Fruit fly (Drosophila melanogaster) whole organism, pupa: Measurements from ENCODE around the gene SP.

ENCODE experiments used
- CG10348 ChIP-seq: fragments of 200-800 bp; sonication (Bioruptor generic); IDR thresholded peaks from 2 replicates; pipeline ENCODE4 v1.3.6; 2022; ENCODE audit warnings: missing biosample characterization, missing genetic modification characterization
- CG12605 ChIP-seq: fragments of 200-800 bp; sonication (Bioruptor generic); IDR thresholded peaks from 2 replicates; pipeline ENCODE4 v1.3.6; 2022; ENCODE audit warnings: missing biosample characterization, missing genetic modification characterization
- CG15710 ChIP-seq: fragments of 200-800 bp; sonication (Bioruptor generic); optimal IDR thresholded peaks from 2 replicates; lab custom pipeline; 2018; ENCODE audit warnings: missing biosample characterization, mild to moderate bottlenecking, missing genetic modification characterization, moderate library complexity
- CG17806 ChIP-seq: fragments of 200-800 bp; sonication (Bioruptor generic); optimal IDR thresholded peaks from 2 replicates; lab custom pipeline; 2018; ENCODE audit warnings: missing biosample characterization, mild to moderate bottlenecking, missing genetic modification characterization, moderate library complexity
- CG32121 ChIP-seq: fragments of 200-800 bp; sonication (Bioruptor generic); IDR thresholded peaks from 2 replicates; pipeline ENCODE4 v1.3.6; 2022; ENCODE audit warnings: missing biosample characterization, missing genetic modification characterization
- CG34367 ChIP-seq: fragments of 200-800 bp; sonication (Bioruptor generic); optimal IDR thresholded peaks from 2 replicates; lab custom pipeline; 2018; ENCODE audit warnings: missing biosample characterization, mild to moderate bottlenecking, missing genetic modification characterization
- CG4496 ChIP-seq: fragments of 200-800 bp; sonication (Bioruptor generic); IDR thresholded peaks from 3 replicates; pipeline ENCODE4 v1.3.6; 2022; ENCODE audit warnings: missing biosample characterization, missing genetic modification characterization
- CG8159 ChIP-seq: fragments of 200-800 bp; sonication (Bioruptor generic); optimal IDR thresholded peaks from 3 replicates; lab custom pipeline; 2018; ENCODE audit warnings: missing biosample characterization, mild to moderate bottlenecking, missing genetic modification characterization, moderate library complexity
- CG8301 ChIP-seq: fragments of 200-800 bp; sonication (Bioruptor generic); optimal IDR thresholded peaks from 2 replicates; lab custom pipeline; 2018; ENCODE audit warnings: missing biosample characterization, mild to moderate bottlenecking, missing genetic modification characterization
- EcR ChIP-seq: fragments of 200-800 bp; sonication (Bioruptor generic); optimal IDR thresholded peaks from 3 replicates; lab custom pipeline; 2019; ENCODE audit warnings: missing biosample characterization, missing genetic modification characterization, mild to moderate bottlenecking, moderate library complexity, missing genetic modification reagents
- Pif1A ChIP-seq: fragments of 200-800 bp; sonication (Bioruptor generic); optimal IDR thresholded peaks from 3 replicates; lab custom pipeline; 2016; ENCODE audit warnings: missing biosample characterization, missing genetic modification characterization
- Snoo ChIP-seq: fragments of 200-800 bp; sonication (Bioruptor generic); optimal IDR thresholded peaks from 3 replicates; lab custom pipeline; 2017; ENCODE audit warnings: missing biosample characterization, mild to moderate bottlenecking, missing genetic modification characterization, inconsistent platforms
- gl ChIP-seq: fragments of 200-800 bp; sonication (Bioruptor generic); optimal IDR thresholded peaks from 2 replicates; lab custom pipeline; 2018; ENCODE audit warnings: missing biosample characterization, mild to moderate bottlenecking, missing genetic modification characterization

DNA sequence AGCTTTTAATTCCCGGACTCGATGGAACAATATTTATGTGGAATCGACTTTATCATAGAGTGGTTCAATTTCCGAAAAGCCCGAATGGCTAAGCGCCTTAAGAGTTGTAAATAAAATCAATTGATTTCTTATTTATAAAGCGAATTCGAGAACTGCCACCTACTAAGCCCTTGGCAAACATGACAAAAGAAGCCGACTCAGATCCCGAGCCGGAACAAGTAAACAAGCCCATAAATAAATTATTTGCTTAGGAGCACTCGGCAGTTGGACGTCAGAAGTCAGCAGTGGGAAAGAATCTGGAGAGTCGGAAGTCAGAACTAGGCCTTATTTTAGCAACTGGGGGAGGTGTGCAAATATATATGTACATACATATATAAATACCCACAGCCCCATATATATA lies 41.8 kb upstream of the SP start:
- TF ChIP-seq CG8301 (no peak), CG17806 (no peak), gl (tag; lab: Kevin White, UChicago) (no peak), EcR (GFP tag; lab: Kevin White, UChicago) (no peak), CG4496 (GFP tag; lab: Robert Waterston, UW) (no peak), Snoo (no peak), Pif1A (GFP tag; lab: Kevin White, UChicago) (no peak), CG8159 (tag; lab: Kevin White, UChicago) (no peak), CG32121 (no peak), CG34367 (no peak), CG15710 (no peak), CG12605 (GFP tag; lab: Robert Waterston, UW) (no peak), CG10348 (no peak)
